Worm (Caenorhabditis elegans) whole organism, L4 larva: ENCODE data around the gene unc-77.

Experiments used
- aly-2 ChIP-seq: sonication (generic microtip); optimal IDR thresholded peaks from 2 replicates; lab custom pipeline; 2018; ENCODE audit warnings: missing biosample characterization, missing genetic modification characterization
- ceh-62 ChIP-seq: sonication (generic microtip); optimal IDR thresholded peaks from 2 replicates; lab custom pipeline; 2017; ENCODE audit warnings: missing biosample characterization, missing genetic modification characterization
- fkh-10 ChIP-seq: fragments of 150-350 bp; optimal IDR thresholded peaks from 2 replicates; lab custom pipeline; 2014; ENCODE audit warnings: missing biosample characterization, missing genetic modification reagents, missing genetic modification characterization
- lir-3 ChIP-seq: sonication (generic microtip); optimal IDR thresholded peaks from 2 replicates; lab custom pipeline; 2016; ENCODE audit warnings: mild to moderate bottlenecking, missing genetic modification characterization, missing compliant biosample characterization
- lsy-2 ChIP-seq, 2 experiments: fragments of 150-350 bp in 1 of 2; sonication (generic microtip) in 1 of 2; optimal IDR thresholded peaks; 2 replicates each; lab custom pipeline; 2014 to 2017; ENCODE audit warnings: missing biosample characterization in 2 of 2, missing genetic modification characterization in 2 of 2
- nhr-237 ChIP-seq: sonication (generic microtip); optimal IDR thresholded peaks from 2 replicates; lab custom pipeline; 2017; ENCODE audit warnings: missing biosample characterization, missing genetic modification characterization
- snpc-4 ChIP-seq: fragments of 150-350 bp; optimal IDR thresholded peaks from 2 replicates; lab custom pipeline; 2014; ENCODE audit warnings: missing biosample characterization, missing genetic modification characterization
- ztf-11 ChIP-seq: fragments of 150-350 bp; optimal IDR thresholded peaks from 2 replicates; lab custom pipeline; 2014; ENCODE audit warnings: missing biosample characterization, missing genetic modification characterization

DNA sequence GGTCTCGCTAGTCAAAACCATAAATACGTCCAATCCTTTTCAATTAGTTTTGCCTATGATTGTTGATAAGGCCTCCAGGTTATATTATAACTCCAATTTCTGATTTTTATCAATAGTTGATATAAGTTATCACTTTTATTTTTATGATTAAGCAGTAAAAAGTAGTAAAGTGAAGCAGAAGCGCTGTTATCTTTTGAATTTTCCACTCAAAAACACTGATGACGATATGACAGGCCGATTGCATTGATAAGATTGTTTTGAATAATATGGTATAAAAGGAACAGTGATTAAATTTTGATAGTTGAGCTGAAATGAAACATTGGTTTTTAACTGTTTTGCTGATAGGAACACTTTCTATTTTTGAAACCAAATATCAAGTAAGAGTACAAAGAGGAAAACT, 1.9 kb upstream of the unc-77 start, which contains the start of gene asp-9:
- no peak for TF ChIP-seq snpc-4 (tag; lab: Kevin White, UChicago)
- TF ChIP-seq ztf-11 (tag; lab: Kevin White, UChicago) = no peak
- no peak for TF ChIP-seq ceh-62
- TF ChIP-seq lir-3 (tag; lab: Kevin White, UChicago) = no peak
- TF ChIP-seq lsy-2 (tag; optimal IDR thresholded peaks at IDR 0.05; lab: Kevin White, UChicago) = no peak
- no peak for TF ChIP-seq nhr-237 (tag; lab: Kevin White, UChicago)
- no peak for TF ChIP-seq fkh-10 (GFP tag; lab: Kevin White, UChicago)
- TF ChIP-seq aly-2 (tag; lab: Kevin White, UChicago) = no peak
